Worm (Caenorhabditis elegans): ENCODE data around the gene T09F3.2.

T09F3.2 gene

DNA sequence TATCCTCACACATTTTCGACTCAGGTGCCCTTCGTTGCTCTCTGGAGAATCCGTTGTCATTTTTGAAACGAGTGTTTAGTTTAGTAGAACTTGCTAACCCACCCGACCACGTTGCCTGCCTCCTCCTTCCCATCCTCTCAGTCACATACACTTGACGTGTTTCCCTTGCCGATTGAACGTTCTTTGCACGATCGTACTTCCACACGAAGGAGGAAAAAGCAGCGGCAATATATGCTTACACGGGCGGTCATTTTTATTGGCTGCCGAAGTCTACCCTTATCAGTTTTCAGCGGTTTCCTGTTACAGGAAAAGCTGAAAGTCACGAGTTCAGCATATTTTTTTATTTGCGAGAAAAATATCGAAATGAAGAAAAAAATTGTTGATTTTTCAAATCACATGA, 1.2 kb upstream of the T09F3.2 start (continued):
- TF ChIP-seq daf-16 (GFP tag; optimal IDR thresholded peaks at IDR 0.05), result peak in 1 of 2 experiments; percentile 34
- peak; percentile 89 for TF ChIP-seq daf-16 (tag; optimal IDR thresholded peaks at IDR 0.05)
- no peak for TF ChIP-seq lin-13 (GFP tag; optimal IDR thresholded peaks at IDR 0.05)
- TF ChIP-seq set-16 (GFP tag; IDR thresholded peaks at IDR 0.05), result peak; percentile 26; the same call in 1 of the 2 replicates
- peak; percentile 28; the same call in 1 of the 2 replicates for TF ChIP-seq ctbp-1 (GFP tag; IDR thresholded peaks at IDR 0.05)
- TF ChIP-seq ceh-44 (GFP tag; IDR thresholded peaks at IDR 0.05), result no peak
- no peak for TF ChIP-seq dmd-8 (GFP tag; IDR thresholded peaks at IDR 0.05)
- TF ChIP-seq mep-1 (tag; optimal IDR thresholded peaks at IDR 0.05), result peak; percentile 45
- TF ChIP-seq dve-1 (tag; optimal IDR thresholded peaks at IDR 0.05; ENCODE audit: insufficient read depth), result peak; percentile 79
- peak; percentile 41 for TF ChIP-seq gei-8 (GFP tag; optimal IDR thresholded peaks at IDR 0.05)
- peak; percentile 67 for TF ChIP-seq T26A8.4 (GFP tag; IDR thresholded peaks at IDR 0.05)
- no peak for TF ChIP-seq nhr-10 (tag; optimal IDR thresholded peaks at IDR 0.05)
- TF ChIP-seq ZK546.5 (tag; optimal IDR thresholded peaks at IDR 0.05), result no peak
- TF ChIP-seq mxl-3 (GFP tag; optimal IDR thresholded peaks at IDR 0.05), result peak; percentile 93
- peak; percentile 75 for TF ChIP-seq nhr-48 (tag; optimal IDR thresholded peaks at IDR 0.05)
- peak; percentile 98 for TF ChIP-seq aha-1 (tag)
- no peak for TF ChIP-seq tag-97 (GFP tag; IDR thresholded peaks at IDR 0.05)
- no peak for TF ChIP-seq zfp-2 (tag; optimal IDR thresholded peaks at IDR 0.05)
- no peak for TF ChIP-seq unc-130 (GFP tag; optimal IDR thresholded peaks at IDR 0.05)
- peak in 1 of 2 experiments; percentile 48 for TF ChIP-seq lsy-2 (tag; optimal IDR thresholded peaks at IDR 0.05)
- TF ChIP-seq lim-7 (GFP tag; IDR thresholded peaks at IDR 0.05), result peak; percentile 11; the same call in 1 of the 2 replicates

ce11 chrII:10390250-10390821, 618 bp upstream of the T09F3.2 start:
- TF ChIP-seq aha-1 (tag), result peak; percentile 96
- TF ChIP-seq spr-3 (GFP tag; optimal IDR thresholded peaks at IDR 0.05), result no peak
- TF ChIP-seq T20F7.1 (GFP tag; optimal IDR thresholded peaks at IDR 0.05), result no peak
- TF ChIP-seq nhr-42 (GFP tag; IDR thresholded peaks at IDR 0.05), result no peak
- no peak for TF ChIP-seq ceh-82 (tag; optimal IDR thresholded peaks at IDR 0.05)
- no peak for TF ChIP-seq daf-8 (GFP tag; IDR thresholded peaks at IDR 0.05)
- peak; percentile 16 for TF ChIP-seq ama-1 (optimal IDR thresholded peaks at IDR 0.05)
- no peak for TF ChIP-seq spr-1 (tag; optimal IDR thresholded peaks at IDR 0.05)
- TF ChIP-seq dmd-9 (GFP tag; IDR thresholded peaks at IDR 0.05), result no peak
- peak; percentile 80 for TF ChIP-seq nhr-6 (tag; optimal IDR thresholded peaks at IDR 0.05)
- TF ChIP-seq egl-27 (tag; optimal IDR thresholded peaks at IDR 0.05), result no peak
- TF ChIP-seq mdl-1 (tag; optimal IDR thresholded peaks at IDR 0.05), result peak; percentile 20 to 88
- TF ChIP-seq daf-19 (GFP tag; conservative IDR thresholded peaks at IDR 0.05), result no peak
- TF ChIP-seq F26F4.8 (GFP tag; conservative IDR thresholded peaks at IDR 0.05), result no peak
- TF ChIP-seq R02D3.7 (tag; optimal IDR thresholded peaks at IDR 0.05), result no peak
- TF ChIP-seq F37D6.2 (tag; optimal IDR thresholded peaks at IDR 0.05), result no peak
- TF ChIP-seq ces-1 (GFP tag; optimal IDR thresholded peaks at IDR 0.05), result no peak
- no peak for TF ChIP-seq nhr-10 (tag; optimal IDR thresholded peaks at IDR 0.05)
- no peak for TF ChIP-seq ctbp-1 (GFP tag; IDR thresholded peaks at IDR 0.05)
- TF ChIP-seq php-3 (GFP tag; IDR thresholded peaks at IDR 0.05), result no peak
- TF ChIP-seq mxl-3 (GFP tag; optimal IDR thresholded peaks at IDR 0.05), result peak; percentile 93
- peak; percentile 31; the same call in 1 of the 2 replicates for TF ChIP-seq lin-1 (GFP tag; IDR thresholded peaks at IDR 0.05)
- 0 out of 2 replicates have a peak, but pooled peaks have one; percentile 16 for TF ChIP-seq madf-9 (GFP tag; conservative IDR thresholded peaks at IDR 0.05)
- no peak for TF ChIP-seq ZK337.2 (GFP tag; IDR thresholded peaks at IDR 0.05)
- TF ChIP-seq ztf-7 (tag; optimal IDR thresholded peaks at IDR 0.05), result no peak
- TF ChIP-seq mep-1 (tag; optimal IDR thresholded peaks at IDR 0.05), result peak; percentile 75
- peak in 1 of 2 experiments; percentile 97 for TF ChIP-seq unc-62 (GFP tag; optimal IDR thresholded peaks at IDR 0.05 in 1 of 2)
- no peak for TF ChIP-seq unc-62 (tag; optimal IDR thresholded peaks at IDR 0.05)
- TF ChIP-seq lin-13 (GFP tag; optimal IDR thresholded peaks at IDR 0.05), result peak; percentile 54
- TF ChIP-seq nhr-11 (tag; optimal IDR thresholded peaks at IDR 0.05), result peak; percentile 54
- peak; percentile 89 for TF ChIP-seq cey-2 (tag; optimal IDR thresholded peaks at IDR 0.05; ENCODE audit: borderline replicate concordance, insufficient read depth)
- no peak for TF ChIP-seq skn-1 (tag; optimal IDR thresholded peaks at IDR 0.05)
- TF ChIP-seq fos-1 (tag; optimal IDR thresholded peaks at IDR 0.05), result no peak
- no peak for TF ChIP-seq ZK546.5 (tag; optimal IDR thresholded peaks at IDR 0.05)
- no peak for TF ChIP-seq fkh-10 (GFP tag; optimal IDR thresholded peaks at IDR 0.05)
- TF ChIP-seq ceh-44 (GFP tag; IDR thresholded peaks at IDR 0.05), result no peak
- peak; percentile 65 for TF ChIP-seq nhr-77 (tag; optimal IDR thresholded peaks at IDR 0.05)
- no peak for TF ChIP-seq unc-130 (GFP tag; optimal IDR thresholded peaks at IDR 0.05)

Data from whole organism, L4 larva.